Worm (Caenorhabditis elegans) whole organism, L3 larva: ENCODE results near the gene fat-5.

Source experiments
- ceh-82 ChIP-seq: fragments of 150-350 bp; optimal IDR thresholded peaks from 2 replicates; lab custom pipeline; 2014; ENCODE audit warnings: missing biosample characterization, missing genetic modification characterization
- daf-12 ChIP-seq: fragments of 150-350 bp; optimal IDR thresholded peaks from 2 replicates; lab custom pipeline; 2014; ENCODE audit warnings: missing biosample characterization, missing genetic modification reagents, missing genetic modification characterization
- fkh-10 ChIP-seq: sonication (generic microtip); optimal IDR thresholded peaks from 2 replicates; lab custom pipeline; 2017; ENCODE audit warnings: missing biosample characterization, missing genetic modification reagents, missing genetic modification characterization
- jun-1 ChIP-seq: fragments of 150-350 bp; optimal IDR thresholded peaks from 2 replicates; lab custom pipeline; 2014; ENCODE audit warnings: missing biosample characterization, missing genetic modification reagents, missing genetic modification characterization
- nhr-11 ChIP-seq: fragments of 150-350 bp; optimal IDR thresholded peaks from 2 replicates; lab custom pipeline; 2014; ENCODE audit warnings: missing biosample characterization, missing genetic modification characterization
- nhr-237 ChIP-seq: fragments of 150-350 bp; optimal IDR thresholded peaks from 2 replicates; lab custom pipeline; 2014; ENCODE audit warnings: missing biosample characterization, missing genetic modification characterization
- nhr-76 ChIP-seq: fragments of 150-350 bp; sonication (generic microtip); optimal IDR thresholded peaks from 5 replicates; lab custom pipeline; 2014; ENCODE audit warnings: missing biosample characterization, missing genetic modification characterization
- pha-4 ChIP-seq: fragments of 150-350 bp; optimal IDR thresholded peaks from 2 replicates; lab custom pipeline; 2014; ENCODE audit warnings: missing biosample characterization, missing genetic modification reagents, missing genetic modification characterization
- tbx-2 ChIP-seq: sonication (generic microtip); optimal IDR thresholded peaks from 2 replicates; lab custom pipeline; 2016; ENCODE audit warnings: mild to moderate bottlenecking, missing genetic modification characterization, missing compliant biosample characterization

DNA sequence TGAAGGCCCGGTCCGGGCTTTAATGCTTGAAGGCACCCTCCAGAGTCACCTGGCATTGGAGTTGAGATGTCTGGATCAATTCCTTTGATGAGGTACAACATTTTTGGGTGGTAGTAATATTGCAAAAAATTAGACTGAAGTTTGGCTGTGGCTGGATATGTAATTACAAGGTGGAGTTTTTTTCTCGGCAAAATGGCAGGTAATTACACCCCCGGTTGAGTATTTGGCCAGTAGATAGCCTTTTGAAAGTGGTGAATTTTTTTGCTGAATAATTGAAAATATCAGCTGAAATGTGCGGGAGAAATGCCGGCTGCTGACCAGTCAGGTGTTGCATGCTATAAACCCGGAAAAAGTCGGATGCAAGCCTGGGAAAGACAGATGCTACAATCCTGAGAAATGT, 25.7 kb upstream of the fat-5 start, which contains the start of gene Y26G10.4:
- TF ChIP-seq daf-12 (tag; lab: Kevin White, UChicago) (no peak), ceh-82 (tag; lab: Kevin White, UChicago) (no peak), nhr-11 (no peak), pha-4 (tag; lab: Kevin White, UChicago) (no peak), nhr-76 (tag; lab: Kevin White, UChicago) (no peak), nhr-237 (tag; lab: Kevin White, UChicago) (no peak), fkh-10 (GFP tag; lab: Kevin White, UChicago) (no peak), tbx-2 (no peak), jun-1 (no peak)
